Worm (Caenorhabditis elegans): Measurements from ENCODE around the gene Y17D7B.4.
"Not testable (repeated sequence)": the region's sequence is repeated elsewhere in the genome, so short reads cannot be mapped to it uniquely, and the experiment has no call there.

ce11 chrV:18754328-18754727, 22.2 kb downstream of the Y17D7B.4 start, which contains the start of gene clec-254:
- not testable (repeated sequence) for TF ChIP-seq him-1, W03F9.2, dao-5 (tag; optimal IDR thresholded peaks at IDR 0.05)

All from whole organism, L4/young adult.